Worm (Caenorhabditis elegans): ENCODE results near the gene F45F2.11.

- TF ChIP-seq unc-62 (GFP tag; optimal IDR thresholded peaks at IDR 0.05) (no peak), R02D3.7 (tag; optimal IDR thresholded peaks at IDR 0.05) (no peak), ztf-11 (tag; optimal IDR thresholded peaks at IDR 0.05) (no peak), skn-1 (tag; optimal IDR thresholded peaks at IDR 0.05) (no peak), snpc-4 (tag; optimal IDR thresholded peaks at IDR 0.05) (no peak), ztf-4 (tag; optimal IDR thresholded peaks at IDR 0.05) (no peak), ztf-1 (GFP tag; conservative IDR thresholded peaks at IDR 0.05) (no peak), Y55F3AM.14 (GFP tag; optimal IDR thresholded peaks at IDR 0.05) (no peak), lsy-2 (tag; optimal IDR thresholded peaks at IDR 0.05) (no peak), zag-1 (tag; optimal IDR thresholded peaks at IDR 0.05) (no peak), blmp-1 (tag; optimal IDR thresholded peaks at IDR 0.05; ENCODE audit: insufficient read depth) (no peak), nhr-129 (tag; optimal IDR thresholded peaks at IDR 0.05) (no peak), sma-9 (GFP tag; optimal IDR thresholded peaks at IDR 0.05) (no peak), sma-9 (tag; optimal IDR thresholded peaks at IDR 0.05) (no peak), nhr-12 (tag; optimal IDR thresholded peaks at IDR 0.05) (no peak)
These were observed 25.0 kb upstream of the F45F2.11 start, which contains the start of the genes slc-17.8 and asns-1 for ce11 chrV:8545531-8546224.
